Worm (Caenorhabditis elegans) whole organism, L1 larva: Measurements from ENCODE around the gene bre-3.

Experiments
- C04F5.9 ChIP-seq: sonication (generic microtip); optimal IDR thresholded peaks from 2 replicates; lab custom pipeline; 2016; ENCODE audit warnings: missing genetic modification characterization, missing compliant biosample characterization
- blmp-1 ChIP-seq: fragments of 150-350 bp; optimal IDR thresholded peaks from 2 replicates; lab custom pipeline; 2014; ENCODE audit warnings: missing biosample characterization, missing genetic modification characterization
- ceh-88 ChIP-seq: fragments of 200-800 bp; sonication (Bioruptor generic); IDR thresholded peaks from 2 replicates; pipeline ENCODE4 v1.3.6; 2022; ENCODE audit warnings: missing genetic modification characterization, missing compliant biosample characterization
- lir-3 ChIP-seq: sonication (generic microtip); optimal IDR thresholded peaks from 2 replicates; lab custom pipeline; 2016; ENCODE audit warnings: mild to moderate bottlenecking, missing genetic modification characterization, moderate library complexity, missing compliant biosample characterization; ENCODE audit not compliant: poor library complexity
- nhr-11 ChIP-seq: fragments of 150-350 bp; optimal IDR thresholded peaks from 2 replicates; lab custom pipeline; 2014; ENCODE audit warnings: missing biosample characterization, missing genetic modification characterization
- nhr-90 ChIP-seq: sonication (generic microtip); optimal IDR thresholded peaks from 2 replicates; lab custom pipeline; 2016; ENCODE audit warnings: mild to moderate bottlenecking, missing genetic modification characterization, missing compliant biosample characterization; ENCODE audit not compliant: poor library complexity
- skn-1 ChIP-seq: fragments of 150-350 bp; optimal IDR thresholded peaks from 2 replicates; lab custom pipeline; 2014; ENCODE audit warnings: missing biosample characterization, missing genetic modification characterization
- unc-130 ChIP-seq: fragments of 150-350 bp; optimal IDR thresholded peaks from 2 replicates; lab custom pipeline; 2017; ENCODE audit warnings: missing biosample characterization, missing genetic modification characterization, inconsistent platforms
- vab-15 ChIP-seq: sonication (generic microtip); optimal IDR thresholded peaks from 2 replicates; lab custom pipeline; 2017; ENCODE audit warnings: missing genotype, mild to moderate bottlenecking, missing genetic modification characterization, missing compliant biosample characterization
- ztf-11 ChIP-seq, 2 experiments: sonication (generic microtip); optimal IDR thresholded peaks; 2 replicates each; lab custom pipeline; 2016 to 2017; ENCODE audit warnings: missing genetic modification characterization in 2 of 2, missing biosample characterization in 1 of 2, missing compliant biosample characterization in 1 of 2

DNA sequence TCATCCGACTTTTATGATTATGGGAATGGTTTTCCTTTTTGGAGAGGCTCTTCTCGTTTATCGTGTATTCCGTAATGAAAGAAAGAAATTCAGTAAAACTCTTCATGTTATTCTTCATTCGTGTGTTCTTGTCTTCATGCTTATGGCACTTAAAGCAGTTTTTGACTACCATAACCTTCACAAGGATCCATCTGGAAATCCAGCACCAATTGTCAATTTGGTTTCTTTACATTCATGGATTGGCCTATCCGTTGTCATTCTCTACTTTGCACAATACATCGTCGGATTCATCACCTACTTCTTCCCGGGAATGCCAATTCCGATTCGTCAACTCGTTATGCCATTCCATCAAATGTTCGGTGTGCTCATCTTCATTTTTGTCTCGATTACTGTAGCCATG is 26.4 kb upstream of the bre-3 start:
- no peak for TF ChIP-seq skn-1 (tag; lab: Kevin White, UChicago)
- TF ChIP-seq ztf-11 (tag; optimal IDR thresholded peaks at IDR 0.05; lab: Kevin White, UChicago), result no peak
- no peak for TF ChIP-seq ceh-88
- TF ChIP-seq unc-130 (tag; lab: Kevin White, UChicago), result no peak
- no peak for TF ChIP-seq nhr-11 (tag; lab: Kevin White, UChicago)
- no peak for TF ChIP-seq nhr-90
- no peak for TF ChIP-seq C04F5.9 (tag; lab: Kevin White, UChicago)
- no peak for TF ChIP-seq vab-15 (tag; lab: Kevin White, UChicago)
- no peak for TF ChIP-seq lir-3 (tag; lab: Kevin White, UChicago)
- TF ChIP-seq blmp-1 (tag; lab: Kevin White, UChicago), result no peak
